Fruit fly (Drosophila melanogaster): ENCODE measurements around the gene vvl.

Gene vvl

DNA sequence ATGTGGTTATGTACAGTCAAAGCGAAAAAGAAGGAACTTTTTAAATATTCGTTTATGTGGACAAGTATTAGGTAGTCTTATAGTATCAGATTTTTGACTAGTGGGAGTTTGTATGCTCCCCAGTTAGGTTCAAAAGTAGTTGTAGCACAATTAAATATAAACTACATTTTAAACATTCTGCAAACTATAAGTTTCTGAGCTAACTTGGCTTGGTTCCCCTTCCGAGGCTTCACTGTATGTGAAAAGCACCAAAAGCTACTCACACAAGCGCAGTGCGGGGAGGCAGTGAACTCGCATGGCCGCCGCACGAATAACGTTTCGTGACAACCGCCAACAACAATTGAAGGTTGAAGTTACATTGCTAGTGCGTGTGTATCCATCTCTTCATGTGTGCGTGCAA is 12.3 kb upstream of the vvl start:
- TF ChIP-seq CTCF (optimal IDR thresholded peaks at IDR 0.05), result no peak
- no peak for TF ChIP-seq CG8478 (optimal IDR thresholded peaks at IDR 0.05)

DNA sequence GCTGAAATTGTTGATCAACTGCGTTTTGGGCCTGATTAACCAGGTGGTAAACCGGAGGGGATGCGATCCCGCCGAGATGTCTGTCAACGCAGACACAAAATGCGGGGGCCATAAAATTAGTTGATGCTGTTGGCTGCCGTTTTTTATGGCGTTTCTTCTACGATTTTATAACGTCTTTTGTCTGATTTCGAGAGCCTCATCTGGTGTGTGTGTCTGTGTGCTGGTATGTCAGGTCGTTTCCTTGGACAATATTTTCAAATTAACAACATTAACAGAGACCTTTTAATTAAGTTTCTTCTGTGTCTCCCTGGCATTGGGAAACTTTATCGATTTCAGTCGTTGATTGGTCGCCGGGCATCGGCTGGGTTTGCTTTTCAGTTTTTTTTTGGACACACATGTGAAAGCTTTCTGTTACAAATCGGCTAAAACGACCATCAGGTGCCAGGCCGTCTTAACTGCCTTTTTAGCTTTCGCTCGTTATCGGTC is 11.1 kb upstream of the vvl start:
- TF ChIP-seq CTCF (optimal IDR thresholded peaks at IDR 0.05), result no peak
- TF ChIP-seq CG8478 (optimal IDR thresholded peaks at IDR 0.05), result no peak

DNA sequence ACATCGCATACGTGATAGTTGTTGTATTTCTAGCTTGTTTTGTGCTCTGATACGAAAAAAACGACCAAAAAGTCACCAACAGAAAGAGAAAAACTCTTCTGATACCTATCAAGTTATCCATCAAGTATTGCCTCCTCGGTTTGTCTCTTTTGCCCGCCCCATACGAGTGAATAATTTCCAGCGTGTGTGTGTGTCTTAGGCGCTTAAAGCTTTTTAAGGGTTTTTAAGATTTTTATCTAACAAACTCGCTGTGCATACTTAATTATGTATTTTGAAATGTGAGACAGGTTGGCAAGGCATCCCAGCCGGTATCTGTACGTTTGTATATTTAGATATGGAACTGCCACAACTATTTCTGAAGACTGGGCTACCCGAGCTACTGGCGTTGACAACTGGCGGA is 10.6 kb upstream of the vvl start:
- TF ChIP-seq CTCF (optimal IDR thresholded peaks at IDR 0.05), result no peak
- no peak for TF ChIP-seq CG8478 (optimal IDR thresholded peaks at IDR 0.05)

DNA sequence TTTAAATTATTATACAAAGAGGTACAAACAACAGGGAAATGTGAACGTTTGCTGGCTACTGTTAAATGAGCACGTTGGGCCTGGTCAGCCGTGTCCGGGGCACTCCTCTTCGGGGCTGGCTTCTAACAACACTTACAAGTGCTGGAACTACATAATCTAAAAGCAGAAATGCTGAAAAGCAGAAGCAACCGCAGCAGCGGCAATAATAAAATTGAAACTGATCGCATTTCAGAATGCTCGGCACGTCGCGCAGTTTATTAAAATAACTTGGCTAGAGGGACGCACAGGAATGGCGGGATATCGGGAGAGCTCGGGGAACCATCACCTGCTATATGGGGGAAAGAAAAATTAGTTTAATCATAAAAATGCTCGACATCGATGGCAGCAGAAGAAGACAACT is 6.6 kb upstream of the vvl start:
- TF ChIP-seq CG8478 (optimal IDR thresholded peaks at IDR 0.05) (no peak), CTCF (optimal IDR thresholded peaks at IDR 0.05) (no peak)

DNA sequence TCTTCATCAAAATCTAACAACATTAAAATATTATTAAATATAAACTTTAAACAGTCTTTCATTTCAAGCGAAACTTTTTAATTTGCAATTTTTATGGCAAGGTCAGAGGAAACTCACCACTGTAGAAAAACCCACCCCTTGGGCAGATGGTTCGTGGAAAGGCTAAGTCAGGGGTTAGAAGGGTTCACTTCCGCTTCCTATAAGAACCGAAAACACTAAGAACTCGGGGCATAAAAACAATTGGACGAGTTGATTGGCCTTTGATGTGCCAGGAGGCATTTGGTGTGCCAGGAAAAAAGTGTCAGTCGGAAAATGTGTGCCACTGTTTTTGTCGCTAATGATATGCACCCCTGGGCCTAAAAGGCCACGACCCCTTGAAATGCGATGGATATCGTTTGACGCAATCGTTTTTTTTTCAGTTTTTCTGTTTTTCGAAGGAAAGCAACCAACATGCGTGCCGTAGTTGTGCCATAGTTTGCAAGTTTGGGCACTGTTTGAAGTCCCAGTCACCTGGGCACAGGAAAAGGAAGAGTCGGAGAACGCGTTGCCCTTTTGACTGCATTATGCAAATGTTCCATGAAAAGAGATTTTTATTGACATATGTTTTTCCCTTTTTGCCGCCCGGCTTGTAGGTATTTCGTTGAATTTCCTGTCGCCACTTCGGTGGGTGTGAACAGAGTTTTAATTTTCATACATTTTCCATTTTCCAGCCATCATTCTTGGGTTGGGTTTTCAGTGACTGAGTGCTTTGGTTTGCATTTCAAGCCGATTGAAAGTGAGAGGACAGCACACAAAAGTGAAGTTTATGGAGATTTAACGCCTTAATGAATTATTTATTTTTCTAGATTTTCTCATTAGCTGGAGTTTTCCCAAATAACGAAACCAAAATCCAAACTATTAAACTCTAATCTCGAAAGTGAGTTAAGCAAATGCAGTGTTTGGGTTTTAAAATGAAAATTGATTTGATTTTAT is 5.0 kb upstream of the vvl start:
- TF ChIP-seq CG8478 (optimal IDR thresholded peaks at IDR 0.05) (no peak), CTCF (optimal IDR thresholded peaks at IDR 0.05) (peak; percentile 42 to 44)

DNA sequence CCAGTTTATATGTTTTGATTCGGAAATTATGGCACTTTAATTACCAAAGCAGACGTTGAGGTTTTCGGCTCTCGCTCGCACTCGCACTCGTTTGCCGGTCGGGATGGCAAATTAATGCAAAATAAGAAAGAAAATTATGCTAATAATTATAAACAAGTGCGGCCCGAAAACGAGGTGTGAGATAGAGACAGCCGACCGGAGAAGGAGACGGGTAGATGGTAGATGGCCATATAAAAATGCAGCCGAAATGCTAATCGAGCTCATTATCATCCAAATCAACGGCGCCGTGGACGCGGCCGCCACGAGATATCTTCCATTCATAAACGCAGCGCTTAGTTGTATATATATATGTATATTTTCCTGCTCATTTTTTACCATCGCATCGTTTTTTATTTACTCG is 2.5 kb upstream of the vvl start:
- TF ChIP-seq CG8478 (optimal IDR thresholded peaks at IDR 0.05), result no peak
- TF ChIP-seq CTCF (optimal IDR thresholded peaks at IDR 0.05), result no peak

DNA sequence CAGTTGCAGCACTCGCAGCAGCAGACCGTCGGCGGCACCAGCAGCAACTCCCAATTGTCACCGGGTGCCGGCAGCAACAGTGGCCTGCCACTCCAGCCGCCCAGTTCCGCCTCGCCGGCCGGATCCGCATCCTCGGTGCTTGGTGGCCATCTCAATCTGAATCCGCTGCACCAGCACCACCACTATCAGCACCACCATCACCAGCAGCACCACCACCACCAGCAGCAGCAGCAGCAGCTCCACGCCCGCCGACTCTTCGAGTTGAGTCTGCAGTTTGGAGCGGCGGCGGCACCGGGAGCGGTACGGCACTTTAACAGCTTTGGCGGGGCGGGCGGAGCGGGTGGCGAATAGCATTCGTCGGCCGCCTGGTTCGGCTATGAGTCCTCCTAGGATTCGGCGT is 2.7 kb downstream of the vvl start:
- TF ChIP-seq CTCF (optimal IDR thresholded peaks at IDR 0.05) (no peak), CG8478 (optimal IDR thresholded peaks at IDR 0.05) (no peak)

DNA sequence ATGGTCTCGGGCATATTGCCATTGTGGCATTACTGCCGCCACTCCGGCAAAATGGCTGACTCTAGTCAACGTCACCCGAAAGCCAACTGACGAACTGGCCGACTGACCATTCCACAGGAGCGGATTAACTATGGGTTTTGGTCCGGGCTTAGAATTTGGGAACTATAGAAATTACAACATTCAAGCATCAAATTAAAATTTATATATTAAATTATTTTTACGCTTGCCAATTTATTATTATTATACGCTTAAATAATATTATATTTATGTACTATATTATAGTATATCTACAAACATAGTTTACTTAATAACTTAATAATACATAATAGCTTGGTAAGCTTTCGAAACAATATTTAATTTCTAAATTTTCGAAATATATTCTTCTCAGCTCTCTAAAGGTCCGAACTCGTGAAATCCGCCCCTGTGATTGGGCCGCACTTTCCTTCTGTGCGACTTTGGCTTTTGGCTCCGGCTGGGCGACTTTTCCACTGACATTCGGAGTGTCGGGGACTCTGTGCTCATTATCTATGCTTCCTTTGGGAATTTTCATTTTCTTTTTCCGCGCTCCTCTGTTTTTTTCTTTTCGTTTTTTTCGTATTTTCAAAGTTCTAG is 7.5 kb downstream of the vvl start:
- TF ChIP-seq CG8478 (optimal IDR thresholded peaks at IDR 0.05) (no peak), CTCF (optimal IDR thresholded peaks at IDR 0.05) (no peak)

DNA sequence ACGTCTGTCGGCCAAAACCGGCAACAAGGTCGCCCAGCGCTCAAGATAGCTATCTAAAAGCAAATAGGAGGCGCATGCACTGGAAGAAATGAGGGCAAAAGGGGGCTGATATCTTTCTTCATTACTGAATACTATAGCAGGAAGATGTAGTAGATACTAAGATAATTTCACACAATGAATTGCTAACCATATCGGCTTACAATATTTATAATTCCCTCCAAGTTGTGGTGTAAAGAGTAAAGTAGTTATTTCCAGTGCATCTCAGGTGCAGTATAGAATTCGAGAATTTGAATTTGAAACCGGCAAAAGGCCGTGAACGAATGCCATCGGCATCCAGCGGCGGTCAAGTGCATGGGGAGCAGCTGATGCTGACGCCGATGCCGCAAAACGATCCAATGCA is 9.6 kb downstream of the vvl start:
- no peak for TF ChIP-seq CTCF (optimal IDR thresholded peaks at IDR 0.05)
- TF ChIP-seq CG8478 (optimal IDR thresholded peaks at IDR 0.05), result no peak

DNA sequence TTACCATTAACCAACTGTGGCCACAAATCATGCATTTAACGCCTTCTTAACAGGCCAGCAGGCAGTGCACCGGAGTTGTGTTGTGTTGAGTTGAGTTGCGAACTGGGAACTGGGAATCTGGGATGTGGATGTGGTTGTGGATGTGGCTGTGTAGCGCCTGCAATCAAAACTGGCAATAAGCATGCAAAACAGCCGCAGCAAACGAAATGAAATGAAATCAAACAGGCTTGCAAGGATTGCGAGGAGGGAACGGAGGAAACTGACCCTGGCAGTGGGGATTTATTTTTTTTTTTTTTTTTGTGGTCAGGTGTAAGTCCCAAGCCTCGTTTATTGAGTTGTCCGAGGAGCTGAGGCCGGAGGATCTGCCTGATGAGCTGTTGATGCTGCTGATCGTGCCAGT is 12.6 kb downstream of the vvl start:
- TF ChIP-seq CG8478 (optimal IDR thresholded peaks at IDR 0.05), result no peak
- no peak for TF ChIP-seq CTCF (optimal IDR thresholded peaks at IDR 0.05)

DNA sequence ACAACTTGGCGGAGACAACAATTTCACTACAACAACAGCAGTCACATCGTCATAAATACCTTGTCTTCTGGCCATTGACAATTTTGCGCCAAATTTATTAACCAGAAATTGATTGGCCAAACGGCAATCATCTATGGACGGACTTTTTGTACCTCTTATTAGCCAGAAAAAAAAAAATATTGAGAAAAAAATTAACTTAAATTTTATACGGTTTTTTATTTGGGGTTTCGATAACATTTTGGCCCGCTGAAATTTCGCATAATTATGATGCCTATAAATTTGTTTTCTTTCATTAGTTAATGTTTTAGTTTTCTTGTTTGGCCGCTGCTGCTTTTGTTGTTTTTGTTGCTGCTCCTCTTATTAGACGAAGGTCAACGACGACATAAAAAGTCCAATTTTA is 14.1 kb downstream of the vvl start:
- TF ChIP-seq CG8478 (optimal IDR thresholded peaks at IDR 0.05), result no peak
- no peak for TF ChIP-seq CTCF (optimal IDR thresholded peaks at IDR 0.05)

DNA sequence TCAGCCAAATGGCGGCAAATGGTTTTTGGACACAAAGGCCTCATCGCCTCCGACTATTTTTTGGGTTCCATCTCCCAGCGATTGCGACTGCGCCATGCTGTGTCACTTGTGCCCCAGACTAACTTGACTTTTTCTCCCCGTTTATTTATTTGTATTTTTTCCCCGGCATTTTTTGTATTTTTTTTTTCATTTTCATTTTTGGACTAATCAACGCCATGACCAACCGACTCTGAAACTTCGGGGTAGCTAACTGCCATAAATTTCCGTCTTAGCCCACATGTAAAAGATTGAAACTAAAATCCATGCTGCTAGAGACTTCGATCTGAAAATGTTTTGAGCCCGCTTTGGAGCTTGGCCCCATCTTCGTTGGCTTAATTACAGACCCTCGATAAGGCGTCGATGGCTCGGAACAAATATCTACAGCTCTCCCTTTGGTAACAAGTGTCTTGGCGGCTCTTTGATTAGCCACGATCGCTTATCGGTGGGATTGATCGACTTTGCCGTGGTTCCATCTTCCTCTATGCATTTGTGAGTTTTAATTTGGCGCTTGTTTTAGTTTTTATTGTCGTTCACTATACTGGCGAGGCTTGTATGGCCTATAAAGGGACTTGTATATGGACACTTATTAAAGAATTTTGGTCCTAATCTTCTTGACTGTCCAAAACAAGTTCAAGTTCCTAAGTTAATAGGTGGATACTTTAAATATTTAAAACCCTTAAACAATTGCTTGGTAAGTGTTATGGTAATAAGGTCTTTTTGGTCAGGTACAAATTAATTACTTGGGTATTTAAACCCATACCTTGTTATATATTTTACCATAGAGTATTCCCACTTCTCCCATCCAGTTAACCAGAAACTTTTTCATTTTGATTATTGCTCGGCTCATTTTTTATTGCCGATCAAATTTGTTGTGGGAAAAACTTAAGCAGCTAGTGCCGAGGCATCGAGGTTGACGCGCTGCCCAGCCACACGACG is 17.3 kb downstream of the vvl start:
- TF ChIP-seq CTCF (optimal IDR thresholded peaks at IDR 0.05) (no peak), CG8478 (optimal IDR thresholded peaks at IDR 0.05) (no peak)

DNA sequence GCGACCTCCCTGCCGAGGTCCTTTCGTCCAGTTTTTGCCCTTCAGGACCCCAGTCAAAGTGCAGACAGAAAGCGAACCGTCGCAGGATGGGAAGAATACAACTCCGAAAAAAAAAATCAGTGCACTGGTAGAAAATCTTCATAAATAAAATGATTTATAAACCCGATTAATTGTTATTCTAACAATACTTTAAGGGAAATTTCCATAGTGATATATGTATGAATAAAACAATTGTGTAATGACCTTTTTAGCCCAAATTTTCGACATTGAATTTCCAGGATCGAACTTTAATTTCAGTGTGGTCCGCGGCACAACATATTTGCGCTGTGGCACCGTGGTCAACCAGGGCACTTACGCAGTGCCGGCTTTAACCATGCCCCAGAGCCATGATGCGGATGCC is 19.4 kb downstream of the vvl start:
- no peak for TF ChIP-seq CG8478 (optimal IDR thresholded peaks at IDR 0.05)
- TF ChIP-seq CTCF (optimal IDR thresholded peaks at IDR 0.05), result no peak

DNA sequence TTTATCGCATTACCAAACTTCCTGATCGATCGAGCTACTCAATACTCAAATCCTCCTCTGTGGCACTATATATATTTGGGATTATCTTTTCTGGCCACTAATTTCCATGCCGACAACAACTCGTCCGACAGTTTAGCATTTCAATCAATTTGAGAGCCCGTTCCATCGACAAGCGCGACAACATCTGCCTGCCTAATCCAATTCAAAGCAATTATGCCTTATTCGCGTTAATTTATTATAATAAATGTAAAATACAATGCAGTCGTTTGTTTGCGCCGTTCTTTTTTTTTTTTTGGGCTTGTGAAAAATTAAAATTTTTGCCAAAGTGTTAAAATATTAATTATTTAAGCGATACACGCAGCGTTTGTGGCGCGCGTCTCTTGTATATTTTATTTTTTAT is 21.1 kb downstream of the vvl start:
- no peak for TF ChIP-seq CG8478 (optimal IDR thresholded peaks at IDR 0.05)
- no peak for TF ChIP-seq CTCF (optimal IDR thresholded peaks at IDR 0.05)

DNA sequence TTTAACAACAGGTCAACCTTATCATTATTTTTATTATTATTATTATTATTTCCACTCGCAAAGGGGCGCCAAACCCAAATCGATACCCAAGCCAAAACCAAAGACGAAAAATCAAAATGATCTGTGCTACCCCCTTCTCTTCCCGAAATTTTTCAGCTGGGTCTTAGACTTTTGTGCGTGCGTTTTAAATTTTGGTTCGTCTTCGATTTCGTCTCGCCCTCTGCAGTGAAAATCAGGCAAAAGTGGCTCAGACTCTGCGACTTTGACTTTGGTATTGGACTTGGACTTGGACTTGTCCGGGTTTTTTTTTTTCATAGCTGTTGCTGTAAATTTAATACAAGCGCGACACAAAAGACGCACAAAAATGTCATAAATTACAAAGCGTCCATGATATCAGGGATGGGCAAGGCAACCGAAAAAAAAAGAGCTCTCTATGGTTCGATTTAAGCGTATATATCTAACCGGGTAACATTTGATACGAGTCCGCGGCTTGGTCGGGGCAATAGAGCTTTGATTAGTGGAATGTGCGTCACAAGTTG is 22.9 kb downstream of the vvl start:
- TF ChIP-seq CTCF (optimal IDR thresholded peaks at IDR 0.05) (no peak), CG8478 (optimal IDR thresholded peaks at IDR 0.05) (no peak)

Measured in S2 (cell line).